Worm (Caenorhabditis elegans) whole organism, L4 larva: ENCODE results near the gene Y9C9A.16.

Experiments used
- aha-1 ChIP-seq: fragments of 150-350 bp; peaks from one replicate; lab custom pipeline; 2014; ENCODE audit warnings: missing biosample characterization, missing genetic modification characterization
- aly-2 ChIP-seq: sonication (generic microtip); optimal IDR thresholded peaks from 2 replicates; lab custom pipeline; 2018; ENCODE audit warnings: missing biosample characterization, missing genetic modification characterization
- ctbp-1 ChIP-seq: fragments of 200-800 bp; sonication (Bioruptor generic); IDR thresholded peaks from 2 replicates; pipeline ENCODE4 v1.3.6; 2022; ENCODE audit warnings: missing genetic modification reagents, missing genetic modification characterization, missing compliant biosample characterization
- hif-1 ChIP-seq, 2 experiments: sonication (generic microtip); optimal IDR thresholded peaks; 2 replicates each; lab custom pipeline; 2016 to 2017; ENCODE audit warnings: missing compliant biosample characterization in 2 of 2, missing genetic modification characterization in 2 of 2, missing genetic modification reagents in 2 of 2, missing genotype in 2 of 2, mild to moderate bottlenecking in 1 of 2
- sdz-12 ChIP-seq: fragments of 200-800 bp; sonication (Bioruptor generic); optimal IDR thresholded peaks from 2 replicates; lab custom pipeline; 2018; ENCODE audit warnings: mild to moderate bottlenecking, missing genetic modification characterization, missing compliant biosample characterization

DNA sequence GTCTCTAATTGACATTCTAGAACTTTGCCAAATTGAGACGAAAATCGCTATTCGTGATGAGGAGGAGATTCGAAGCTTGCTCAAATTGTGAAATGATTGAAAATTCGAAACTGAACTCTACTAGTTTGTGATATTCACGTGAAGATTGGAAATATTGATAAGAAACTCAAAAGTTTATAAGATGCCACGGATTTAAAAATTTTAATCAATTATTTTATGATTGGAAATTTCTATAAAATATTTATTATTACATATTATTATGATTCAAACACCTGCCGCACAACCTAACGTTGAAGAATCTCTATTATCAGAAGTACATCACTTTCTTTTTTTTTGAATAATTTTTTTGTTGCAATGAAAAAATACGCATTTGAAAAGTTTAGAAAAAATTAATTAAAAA is 12.6 kb upstream of the Y9C9A.16 start, which contains the start of gene E03H12.7:
- TF ChIP-seq hif-1 (tag; optimal IDR thresholded peaks at IDR 0.05; lab: Kevin White, UChicago) (no peak), aha-1 (tag; lab: Kevin White, UChicago) (no peak), ctbp-1 (GFP tag; lab: Robert Waterston, UW) (no peak), aly-2 (tag; lab: Kevin White, UChicago) (no peak), sdz-12 (no peak)
